Worm (Caenorhabditis elegans) whole organism, L2 larva: Measurements from ENCODE around the gene Y116F11B.6.

ENCODE experiments used
- ama-1 ChIP-seq: fragments of 150-350 bp; optimal IDR thresholded peaks from 2 replicates; lab custom pipeline; 2018; ENCODE audit warnings: inconsistent platforms
- fos-1 ChIP-seq: fragments of 150-350 bp; optimal IDR thresholded peaks from 2 replicates; lab custom pipeline; 2014; ENCODE audit warnings: missing biosample characterization, missing genetic modification characterization
- nhr-77 ChIP-seq: fragments of 150-350 bp; optimal IDR thresholded peaks from 2 replicates; lab custom pipeline; 2014; ENCODE audit warnings: missing biosample characterization, missing genetic modification characterization

DNA sequence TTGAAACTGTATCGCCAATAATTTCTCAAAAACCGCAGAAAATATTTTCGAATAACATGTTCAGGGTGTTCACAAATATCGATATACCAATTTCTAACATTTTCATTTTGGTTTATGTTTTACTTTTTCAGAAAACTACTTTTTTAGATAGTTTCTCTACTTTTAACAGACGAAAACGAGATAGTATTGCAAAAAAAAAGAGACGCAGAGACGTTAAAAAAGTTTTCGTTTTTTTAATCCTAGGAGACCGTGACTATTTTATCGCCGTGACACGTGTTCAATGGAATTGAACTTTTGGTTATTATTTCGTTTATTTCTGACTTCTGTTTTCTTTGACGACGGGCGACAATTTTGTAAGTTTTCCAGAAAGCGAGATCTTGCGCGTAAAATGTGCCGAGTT is 2.2 kb upstream of the Y116F11B.6 start, which contains the start of gene Y116F11B.7:
- no peak for TF ChIP-seq fos-1
- TF ChIP-seq ama-1 (lab: Kevin White, UChicago): no peak
- no peak for TF ChIP-seq nhr-77 (tag; lab: Kevin White, UChicago)
